Fruit fly (Drosophila melanogaster) whole organism, embryonic: ENCODE results near the gene Pex3.

Source experiments
- Adf1 ChIP-seq: fragments of 200-800 bp; sonication (Bioruptor generic); IDR thresholded peaks from 2 replicates; pipeline ENCODE4 v1.3.6; 2022; ENCODE audit warnings: missing biosample characterization, missing genetic modification characterization
- Antp ChIP-seq: fragments of 200-800 bp; sonication (Bioruptor generic); optimal IDR thresholded peaks from 3 replicates; lab custom pipeline; 2016; ENCODE audit warnings: missing biosample characterization, missing genetic modification characterization
- BEAF-32 ChIP-seq: fragments of 200-800 bp; sonication (Bioruptor generic); optimal IDR thresholded peaks from 3 replicates; lab custom pipeline; 2017; ENCODE audit warnings: missing biosample characterization, missing genetic modification characterization, mild to moderate bottlenecking, moderate library complexity, missing genetic modification reagents
- CG10654 ChIP-seq: fragments of 200-800 bp; sonication (Bioruptor generic); optimal IDR thresholded peaks from 2 replicates; lab custom pipeline; 2016; ENCODE audit warnings: missing biosample characterization, missing genetic modification characterization
- CG11456 ChIP-seq: fragments of 200-800 bp; sonication (Bioruptor generic); IDR thresholded peaks from 3 replicates; pipeline ENCODE4 v1.3.6; 2022; ENCODE audit warnings: missing biosample characterization, missing genetic modification characterization
- CG1233 ChIP-seq: fragments of 200-800 bp; sonication (Bioruptor generic); optimal IDR thresholded peaks from 4 replicates; lab custom pipeline; 2018; ENCODE audit warnings: missing biosample characterization, mild to moderate bottlenecking, missing genetic modification characterization
- CG13624 ChIP-seq: fragments of 200-800 bp; sonication (Bioruptor generic); optimal IDR thresholded peaks from 2 replicates; lab custom pipeline; 2016; ENCODE audit warnings: missing biosample characterization, missing genetic modification characterization
- CG15011 ChIP-seq: fragments of 200-800 bp; sonication (Bioruptor generic); optimal IDR thresholded peaks from 3 replicates; lab custom pipeline; 2018; ENCODE audit warnings: missing biosample characterization, mild to moderate bottlenecking, missing genetic modification characterization
- CG1603 ChIP-seq: fragments of 200-800 bp; sonication (Bioruptor generic); optimal IDR thresholded peaks from 2 replicates; lab custom pipeline; 2019; ENCODE audit warnings: missing biosample characterization, mild to moderate bottlenecking, missing genetic modification characterization, moderate library complexity
- CG1792 ChIP-seq: fragments of 200-800 bp; sonication (Bioruptor generic); optimal IDR thresholded peaks from 2 replicates; lab custom pipeline; 2016; ENCODE audit warnings: missing biosample characterization, missing genetic modification characterization
- CG2120 ChIP-seq: fragments of 200-800 bp; sonication (Bioruptor generic); optimal IDR thresholded peaks from 3 replicates; lab custom pipeline; 2016; ENCODE audit warnings: missing biosample characterization, missing genetic modification characterization
- CG2678 ChIP-seq: fragments of 200-800 bp; sonication (Bioruptor generic); optimal IDR thresholded peaks from 3 replicates; lab custom pipeline; 2019; ENCODE audit warnings: missing biosample characterization, mild to moderate bottlenecking, missing genetic modification characterization, moderate library complexity
- CG2712 ChIP-seq: fragments of 200-800 bp; optimal IDR thresholded peaks from 3 replicates; lab custom pipeline; 2019; ENCODE audit warnings: missing biosample characterization, mild to moderate bottlenecking, missing genetic modification characterization, moderate library complexity
- CG2889 ChIP-seq: fragments of 200-800 bp; sonication (Bioruptor generic); IDR thresholded peaks from 3 replicates; pipeline ENCODE4 v1.3.6; 2022; ENCODE audit warnings: missing biosample characterization, missing genetic modification characterization
- CG31441 ChIP-seq: fragments of 200-800 bp; sonication (Bioruptor generic); IDR thresholded peaks from 2 replicates; pipeline ENCODE4 v1.3.6; 2022; ENCODE audit warnings: missing biosample characterization, missing genetic modification characterization
- CG3281 ChIP-seq: fragments of 200-800 bp; sonication (Bioruptor generic); optimal IDR thresholded peaks from 3 replicates; lab custom pipeline; 2017; ENCODE audit warnings: missing biosample characterization, mild to moderate bottlenecking, missing genetic modification characterization
- CG5180 ChIP-seq: fragments of 200-800 bp; sonication (Bioruptor generic); optimal IDR thresholded peaks from 3 replicates; lab custom pipeline; 2017; ENCODE audit warnings: missing biosample characterization, missing genetic modification characterization, mild to moderate bottlenecking, moderate library complexity, missing genetic modification reagents
- CG6654 ChIP-seq: fragments of 200-800 bp; sonication (Bioruptor generic); optimal IDR thresholded peaks from 2 replicates; lab custom pipeline; 2017; ENCODE audit warnings: missing biosample characterization, mild to moderate bottlenecking, missing genetic modification characterization
- CG6791 ChIP-seq: fragments of 200-800 bp; sonication (Bioruptor generic); IDR thresholded peaks from 3 replicates; pipeline ENCODE4 v1.3.6; 2022; ENCODE audit warnings: missing biosample characterization, missing genetic modification characterization; ENCODE audit not compliant: partially characterized antibody
- CG7839 ChIP-seq: fragments of 200-800 bp; sonication (Bioruptor generic); optimal IDR thresholded peaks from 3 replicates; lab custom pipeline; 2018; ENCODE audit warnings: missing biosample characterization, mild to moderate bottlenecking, missing genetic modification characterization, moderate library complexity
- CG7928 ChIP-seq: fragments of 200-800 bp; sonication (Bioruptor generic); optimal IDR thresholded peaks from 2 replicates; lab custom pipeline; 2017; ENCODE audit warnings: missing biosample characterization, mild to moderate bottlenecking, missing genetic modification characterization
- CG8765 ChIP-seq: fragments of 200-800 bp; sonication (Bioruptor generic); IDR thresholded peaks from 2 replicates; pipeline ENCODE4 v1.3.6; 2022; ENCODE audit warnings: missing biosample characterization, missing genetic modification characterization
- Dref ChIP-seq: fragments of 200-800 bp; sonication (Bioruptor generic); IDR thresholded peaks from 2 replicates; pipeline ENCODE4 v1.3.6; 2022; ENCODE audit warnings: missing biosample characterization, missing genetic modification characterization
- ERR ChIP-seq: fragments of 200-800 bp; sonication (Bioruptor generic); optimal IDR thresholded peaks from 2 replicates; lab custom pipeline; 2016; ENCODE audit warnings: missing biosample characterization, missing genetic modification characterization
- Hr39 ChIP-seq: fragments of >200 bp; optimal IDR thresholded peaks from 2 replicates; lab custom pipeline; 2017
- Myb ChIP-seq: fragments of 200-800 bp; sonication (Bioruptor generic); optimal IDR thresholded peaks from 2 replicates; lab custom pipeline; 2016; ENCODE audit warnings: missing biosample characterization, missing genetic modification characterization
- Nf-YC ChIP-seq: fragments of 200-800 bp; optimal IDR thresholded peaks from 3 replicates; lab custom pipeline; 2019; ENCODE audit warnings: missing biosample characterization, mild to moderate bottlenecking, missing genetic modification characterization, moderate library complexity
- NfI ChIP-seq: fragments of 200-800 bp; sonication (Bioruptor generic); optimal IDR thresholded peaks from 3 replicates; lab custom pipeline; 2018; ENCODE audit warnings: missing biosample characterization, mild to moderate bottlenecking, missing genetic modification characterization, moderate library complexity
- Opbp ChIP-seq: fragments of 200-800 bp; sonication (Bioruptor generic); IDR thresholded peaks from 3 replicates; pipeline ENCODE4 v1.3.6; 2022; ENCODE audit warnings: missing biosample characterization, missing genetic modification characterization; ENCODE audit not compliant: partially characterized antibody
- Side ChIP-seq: fragments of 200-800 bp; sonication (Bioruptor generic); optimal IDR thresholded peaks from 2 replicates; lab custom pipeline; 2016; ENCODE audit warnings: missing biosample characterization, missing genetic modification characterization
- Six4 ChIP-seq: fragments of 200-800 bp; sonication (Bioruptor generic); optimal IDR thresholded peaks from 2 replicates; lab custom pipeline; 2016; ENCODE audit warnings: missing biosample characterization, missing genetic modification characterization
- Stat92E ChIP-seq, 3 experiments: fragments of >200 bp in 2 of 3; fragments of 200-800 bp in 1 of 3; sonication (Bioruptor generic) in 1 of 3; optimal IDR thresholded peaks; 2 replicates each; lab custom pipeline; 2017 to 2019; ENCODE audit warnings: missing biosample characterization in 3 of 3, missing genetic modification characterization in 3 of 3, mild to moderate bottlenecking in 1 of 3, moderate library complexity in 1 of 3
- Usf ChIP-seq: fragments of 200-800 bp; sonication (Bioruptor generic); optimal IDR thresholded peaks from 2 replicates; lab custom pipeline; 2017; ENCODE audit warnings: missing genotype, missing biosample characterization, missing genetic modification characterization
- bsh ChIP-seq, 2 experiments: fragments of 200-800 bp; sonication (Bioruptor generic); optimal IDR thresholded peaks; 2 replicates each; lab custom pipeline; 2017 to 2018; ENCODE audit warnings: mild to moderate bottlenecking in 2 of 2, missing biosample characterization in 2 of 2, missing genetic modification characterization in 2 of 2, moderate library complexity in 1 of 2
- caup ChIP-seq: fragments of 200-800 bp; sonication (Bioruptor generic); optimal IDR thresholded peaks from 3 replicates; lab custom pipeline; 2017; ENCODE audit warnings: missing biosample characterization, mild to moderate bottlenecking, missing genetic modification characterization, moderate library complexity; ENCODE audit not compliant: severe bottlenecking
- dysf ChIP-seq: fragments of 200-800 bp; sonication (Bioruptor generic); IDR thresholded peaks from 3 replicates; pipeline ENCODE4 v1.3.6; 2022; ENCODE audit warnings: missing biosample characterization, missing genetic modification characterization
- exex ChIP-seq: fragments of 200-800 bp; sonication (Bioruptor generic); optimal IDR thresholded peaks from 4 replicates; lab custom pipeline; 2018; ENCODE audit warnings: missing biosample characterization, mild to moderate bottlenecking, missing genetic modification characterization, moderate library complexity
- gfzf ChIP-seq: fragments of 200-800 bp; sonication (Bioruptor generic); optimal IDR thresholded peaks from 2 replicates; lab custom pipeline; 2016; ENCODE audit warnings: missing biosample characterization, mild to moderate bottlenecking, missing genetic modification characterization, moderate library complexity
- gro ChIP-seq: fragments of 200-800 bp; sonication (Bioruptor generic); optimal IDR thresholded peaks from 2 replicates; lab custom pipeline; 2016; ENCODE audit warnings: missing biosample characterization, missing genetic modification characterization
- h ChIP-seq: fragments of >200 bp; optimal IDR thresholded peaks from 2 replicates; lab custom pipeline; 2017
- ham ChIP-seq: fragments of 200-800 bp; sonication (Bioruptor generic); IDR thresholded peaks from 2 replicates; pipeline ENCODE4 v1.3.6; 2022; ENCODE audit warnings: missing biosample characterization, missing genetic modification characterization
- jing ChIP-seq: fragments of 200-800 bp; sonication (Bioruptor generic); optimal IDR thresholded peaks from 2 replicates; lab custom pipeline; 2018; ENCODE audit warnings: missing biosample characterization, mild to moderate bottlenecking, missing genetic modification characterization
- jumu ChIP-seq: fragments of 200-800 bp; sonication (Bioruptor generic); optimal IDR thresholded peaks from 3 replicates; lab custom pipeline; 2016; ENCODE audit warnings: missing biosample characterization, missing genetic modification characterization
- lilli ChIP-seq: fragments of 200-800 bp; sonication (Bioruptor generic); optimal IDR thresholded peaks from 3 replicates; lab custom pipeline; 2016; ENCODE audit warnings: missing biosample characterization, missing genetic modification characterization
- luna ChIP-seq: fragments of 200-800 bp; sonication (Bioruptor generic); optimal IDR thresholded peaks from 2 replicates; lab custom pipeline; 2016; ENCODE audit warnings: missing biosample characterization, missing genetic modification characterization
- nmo ChIP-seq: fragments of 200-800 bp; sonication (Bioruptor generic); optimal IDR thresholded peaks from 2 replicates; lab custom pipeline; 2018; ENCODE audit warnings: missing biosample characterization, mild to moderate bottlenecking, missing genetic modification characterization, moderate library complexity
- onecut ChIP-seq: fragments of 200-800 bp; sonication (Bioruptor generic); IDR thresholded peaks from 2 replicates; pipeline ENCODE4 v1.3.6; 2022; ENCODE audit warnings: missing biosample characterization, missing genetic modification characterization
- pho ChIP-seq: fragments of 200-800 bp; sonication (Bioruptor generic); optimal IDR thresholded peaks from 2 replicates; lab custom pipeline; 2016; ENCODE audit warnings: missing biosample characterization, missing genetic modification characterization
- sna ChIP-seq: fragments of 200-800 bp; sonication (Bioruptor generic); IDR thresholded peaks from 2 replicates; pipeline ENCODE4 v1.3.6; 2022; ENCODE audit warnings: missing biosample characterization, missing genetic modification characterization; ENCODE audit not compliant: partially characterized antibody
- sr ChIP-seq: fragments of 200-800 bp; sonication (Bioruptor generic); IDR thresholded peaks from 3 replicates; pipeline ENCODE4 v1.3.6; 2022; ENCODE audit warnings: missing biosample characterization, missing genetic modification characterization
- tio ChIP-seq: fragments of 200-800 bp; sonication (Bioruptor generic); optimal IDR thresholded peaks from 2 replicates; lab custom pipeline; 2017; ENCODE audit warnings: missing biosample characterization, missing genetic modification characterization, inconsistent platforms
- toy ChIP-seq: fragments of 200-800 bp; sonication (Bioruptor generic); IDR thresholded peaks from 2 replicates; pipeline ENCODE4 v1.3.6; 2022; ENCODE audit warnings: missing biosample characterization, missing genetic modification characterization

The Pex3 gene

dm6 chr3L:15161549-15161948 is 17.4 kb downstream of the Pex3 start, which contains the start of gene CG6878 (continued):
- peak; percentile 6 for TF ChIP-seq gfzf
- no peak for TF ChIP-seq pho (GFP tag; lab: Kevin White, UChicago)
- no peak for TF ChIP-seq Usf
- TF ChIP-seq onecut, result peak; percentile 42; the same call in 1 of the 2 replicates
- no peak for TF ChIP-seq exex (tag; lab: Kevin White, UChicago)
- TF ChIP-seq gro, result no peak
- no peak for TF ChIP-seq Opbp (GFP tag; lab: Robert Waterston, UW)
- TF ChIP-seq Dref (GFP tag; lab: Robert Waterston, UW), result 0 out of 2 replicates have a peak, but pooled peaks have one; percentile 32
- TF ChIP-seq Adf1 (GFP tag; lab: Robert Waterston, UW), result no peak
- no peak for TF ChIP-seq CG7928 (GFP tag; lab: Kevin White, UChicago)
- no peak for TF ChIP-seq CG1233 (GFP tag; lab: Kevin White, UChicago)
- TF ChIP-seq tio, result no peak
- TF ChIP-seq CG10654, result peak; percentile 8
- TF ChIP-seq sr (GFP tag; lab: Robert Waterston, UW), result no peak
- no peak for TF ChIP-seq toy
- TF ChIP-seq caup (GFP tag; lab: Kevin White, UChicago), result peak; percentile 43
- TF ChIP-seq ham (GFP tag; lab: Robert Waterston, UW), result no peak
- TF ChIP-seq BEAF-32 (GFP tag; lab: Kevin White, UChicago), result peak; percentile 43
- TF ChIP-seq CG2889, result no peak
- no peak for TF ChIP-seq CG3281 (GFP tag; lab: Kevin White, UChicago)
- no peak for TF ChIP-seq CG6654 (GFP tag; lab: Kevin White, UChicago)
- no peak for TF ChIP-seq CG2120 (GFP tag; lab: Kevin White, UChicago)
- TF ChIP-seq CG7839 (tag; lab: Kevin White, UChicago), result peak; percentile 27
- no peak for TF ChIP-seq Nf-YC (tag; lab: Kevin White, UChicago)
- no peak for TF ChIP-seq h (lab: Kevin White, UChicago)
- no peak for TF ChIP-seq luna (GFP tag; lab: Kevin White, UChicago)
- TF ChIP-seq Side (GFP tag; lab: Kevin White, UChicago), result no peak
- TF ChIP-seq NfI (GFP tag; lab: Kevin White, UChicago), result peak; percentile 60
- TF ChIP-seq jumu (GFP tag; lab: Kevin White, UChicago), result no peak
- TF ChIP-seq Hr39 (lab: Kevin White, UChicago), result no peak
- TF ChIP-seq CG1603 (tag; lab: Kevin White, UChicago), result peak; percentile 61
- no peak for TF ChIP-seq CG5180 (GFP tag; lab: Kevin White, UChicago)
- no peak for TF ChIP-seq jing (GFP tag; lab: Kevin White, UChicago)
- TF ChIP-seq CG11456 (GFP tag; lab: Robert Waterston, UW), result peak; percentile 70; the same call in 2 of the 3 replicates
- peak in 1 of 2 experiments; percentile 11 for TF ChIP-seq bsh (GFP tag; optimal IDR thresholded peaks at IDR 0.05; lab: Kevin White, UChicago)
- TF ChIP-seq lilli (GFP tag; lab: Kevin White, UChicago), result peak; percentile 28
- no peak for TF ChIP-seq CG15011 (GFP tag; lab: Kevin White, UChicago)
- TF ChIP-seq CG13624 (GFP tag; lab: Kevin White, UChicago), result no peak
- TF ChIP-seq ERR (GFP tag; lab: Kevin White, UChicago), result no peak
- peak; percentile 43 for TF ChIP-seq nmo (GFP tag; lab: Kevin White, UChicago)
- TF ChIP-seq Antp, result no peak
- no peak for TF ChIP-seq CG2678 (tag; lab: Kevin White, UChicago)
- no peak for TF ChIP-seq CG8765 (GFP tag; lab: Robert Waterston, UW)
- TF ChIP-seq sna, result no peak
- no peak for TF ChIP-seq Six4 (GFP tag; lab: Kevin White, UChicago)
- TF ChIP-seq Myb (GFP tag; lab: Kevin White, UChicago), result no peak
- TF ChIP-seq dysf (GFP tag; lab: Robert Waterston, UW), result no peak
- no peak; the same call in 1 of the 2 replicates for TF ChIP-seq CG31441 (GFP tag; lab: Robert Waterston, UW)
- TF ChIP-seq CG1792 (GFP tag; lab: Kevin White, UChicago), result no peak
- peak; percentile 55 for TF ChIP-seq CG2712 (tag; lab: Kevin White, UChicago)
- no peak for TF ChIP-seq CG6791 (GFP tag; lab: Robert Waterston, UW)
- peak in 1 of 3 experiments; percentile 18 for TF ChIP-seq Stat92E (GFP tag; optimal IDR thresholded peaks at IDR 0.05; lab: Kevin White, UChicago)
